Worm (Caenorhabditis elegans) whole organism, young adult: ENCODE results near the gene mau-8.

Experiments
- B0019.2 ChIP-seq: fragments of 200-800 bp; sonication (Bioruptor generic); conservative IDR thresholded peaks from 2 replicates; pipeline ENCODE4 v1.3.6; 2022; ENCODE audit warnings: missing genetic modification reagents, missing genetic modification characterization, missing compliant biosample characterization
- F10E7.11 ChIP-seq: sonication (generic microtip); optimal IDR thresholded peaks from 2 replicates; lab custom pipeline; 2017; ENCODE audit warnings: mild to moderate bottlenecking, missing genetic modification characterization, moderate library complexity, missing compliant biosample characterization
- F52B5.7 ChIP-seq: sonication (generic microtip); optimal IDR thresholded peaks from 2 replicates; lab custom pipeline; 2016; ENCODE audit warnings: mild to moderate bottlenecking, missing genetic modification characterization, missing compliant biosample characterization
- K12H6.12 ChIP-seq: fragments of 200-800 bp; sonication (Bioruptor generic); optimal IDR thresholded peaks from 2 replicates; lab custom pipeline; 2018; ENCODE audit warnings: mild to moderate bottlenecking, missing genetic modification characterization, missing compliant biosample characterization
- Y53G8AR.9 ChIP-seq: fragments of 200-800 bp; sonication (Bioruptor generic); conservative IDR thresholded peaks from 2 replicates; pipeline ENCODE4 v1.3.6; 2022; ENCODE audit warnings: missing genetic modification reagents, missing genetic modification characterization, missing compliant biosample characterization
- Y56A3A.18 ChIP-seq: fragments of 200-800 bp; sonication (Bioruptor generic); IDR thresholded peaks from 2 replicates; pipeline ENCODE4 v1.3.6; 2022; ENCODE audit warnings: missing genetic modification reagents, missing genetic modification characterization, missing compliant biosample characterization
- atf-7 ChIP-seq: sonication (generic microtip); optimal IDR thresholded peaks from 2 replicates; lab custom pipeline; 2017; ENCODE audit warnings: mild to moderate bottlenecking, missing genetic modification characterization, missing compliant biosample characterization
- attf-3 ChIP-seq: fragments of 200-800 bp; sonication (Bioruptor generic); conservative IDR thresholded peaks from 2 replicates; pipeline ENCODE4 v1.3.6; 2022; ENCODE audit warnings: missing genetic modification reagents, missing genetic modification characterization, missing compliant biosample characterization
- attf-6 ChIP-seq: fragments of 200-800 bp; sonication (Bioruptor generic); IDR thresholded peaks from 2 replicates; pipeline ENCODE4 v1.3.6; 2022; ENCODE audit warnings: missing genetic modification reagents, missing genetic modification characterization, missing compliant biosample characterization
- cebp-1 ChIP-seq, 2 experiments: fragments of 200-800 bp in 1 of 2; sonication (Bioruptor generic) in 1 of 2; sonication (generic microtip) in 1 of 2; IDR thresholded peaks in 1 of 2; optimal IDR thresholded peaks in 1 of 2; 2 replicates each; pipeline versions ENCODE4 v1.3.6 to Lab custom; 2017 to 2022; ENCODE audit warnings: missing compliant biosample characterization in 2 of 2, missing genetic modification characterization in 2 of 2, mild to moderate bottlenecking in 1 of 2, missing genetic modification reagents in 1 of 2, moderate library complexity in 1 of 2
- cebp-2 ChIP-seq: fragments of 200-800 bp; sonication (Bioruptor generic); IDR thresholded peaks from 2 replicates; pipeline ENCODE4 v1.3.6; 2022; ENCODE audit warnings: missing genetic modification characterization, missing compliant biosample characterization
- ceh-40 ChIP-seq: fragments of 200-800 bp; sonication (Bioruptor generic); IDR thresholded peaks from 2 replicates; pipeline ENCODE4 v1.3.6; 2022; ENCODE audit warnings: missing genetic modification characterization, missing compliant biosample characterization
- ceh-91 ChIP-seq: fragments of 200-800 bp; sonication (Bioruptor generic); IDR thresholded peaks from 2 replicates; pipeline ENCODE4 v1.3.6; 2022; ENCODE audit warnings: missing genetic modification reagents, missing genetic modification characterization, missing compliant biosample characterization
- chd-7 ChIP-seq: sonication (generic microtip); optimal IDR thresholded peaks from 2 replicates; lab custom pipeline; 2016; ENCODE audit warnings: mild to moderate bottlenecking, missing genetic modification characterization, moderate library complexity, missing compliant biosample characterization
- die-1 ChIP-seq: sonication (generic microtip); optimal IDR thresholded peaks from 2 replicates; lab custom pipeline; 2016; ENCODE audit warnings: missing genotype, mild to moderate bottlenecking, missing genetic modification characterization, missing compliant biosample characterization
- dpl-1 ChIP-seq: fragments of 150-350 bp; optimal IDR thresholded peaks from 2 replicates; lab custom pipeline; 2014; ENCODE audit warnings: missing biosample characterization, missing genetic modification reagents, missing genetic modification characterization
- ekl-4 ChIP-seq: fragments of 200-800 bp; sonication (Bioruptor generic); IDR thresholded peaks from 2 replicates; pipeline ENCODE4 v1.3.6; 2022; ENCODE audit warnings: missing genetic modification reagents, missing genetic modification characterization, missing compliant biosample characterization
- ets-4 ChIP-seq: fragments of 200-800 bp; sonication (Bioruptor generic); optimal IDR thresholded peaks from 2 replicates; lab custom pipeline; 2018; ENCODE audit warnings: mild to moderate bottlenecking, missing genetic modification characterization, missing compliant biosample characterization
- lag-1 ChIP-seq: fragments of 200-800 bp; sonication (Bioruptor generic); IDR thresholded peaks from 2 replicates; pipeline ENCODE4 v1.3.6; 2022; ENCODE audit warnings: missing genetic modification reagents, missing genetic modification characterization, missing compliant biosample characterization
- let-526 ChIP-seq: fragments of 200-800 bp; sonication (Bioruptor generic); IDR thresholded peaks from 2 replicates; pipeline ENCODE4 v1.3.6; 2022; ENCODE audit warnings: missing genetic modification reagents, missing genetic modification characterization, missing compliant biosample characterization
- let-607 ChIP-seq, 2 experiments: fragments of 200-800 bp in 1 of 2; sonication (Bioruptor generic) in 1 of 2; sonication (generic microtip) in 1 of 2; optimal IDR thresholded peaks; 2 replicates each; lab custom pipeline; 2016 to 2018; ENCODE audit warnings: mild to moderate bottlenecking in 2 of 2, missing compliant biosample characterization in 2 of 2, missing genetic modification characterization in 2 of 2, moderate library complexity in 2 of 2, missing genotype in 1 of 2
- lir-1 ChIP-seq: fragments of 200-800 bp; sonication (Bioruptor generic); conservative IDR thresholded peaks from 2 replicates; pipeline ENCODE4 v1.3.6; 2022; ENCODE audit warnings: missing genetic modification reagents, missing genetic modification characterization, missing compliant biosample characterization
- lsy-27 ChIP-seq: sonication (generic microtip); optimal IDR thresholded peaks from 2 replicates; lab custom pipeline; 2017; ENCODE audit warnings: missing genetic modification characterization, mild to moderate bottlenecking, missing compliant biosample characterization, antibody characterized with exemption, missing genotype, borderline replicate concordance; ENCODE audit not compliant: insufficient read depth
- madf-10 ChIP-seq: sonication (generic microtip); optimal IDR thresholded peaks from 2 replicates; lab custom pipeline; 2016; ENCODE audit warnings: mild to moderate bottlenecking, missing genetic modification characterization, missing compliant biosample characterization
- madf-3 ChIP-seq: fragments of 200-800 bp; sonication (Bioruptor generic); IDR thresholded peaks from 2 replicates; pipeline ENCODE4 v1.3.6; 2022; ENCODE audit warnings: missing genetic modification reagents, missing genetic modification characterization, missing compliant biosample characterization
- madf-8 ChIP-seq: fragments of 200-800 bp; sonication (Bioruptor generic); conservative IDR thresholded peaks from 2 replicates; pipeline ENCODE4 v1.3.6; 2022; ENCODE audit warnings: missing genetic modification reagents, missing genetic modification characterization, missing compliant biosample characterization
- mes-4 ChIP-seq: sonication (generic microtip); optimal IDR thresholded peaks from 2 replicates; lab custom pipeline; 2016; ENCODE audit warnings: missing genotype, missing genetic modification characterization, missing compliant biosample characterization
- nhr-120 ChIP-seq: fragments of 200-800 bp; sonication (Bioruptor generic); IDR thresholded peaks from 2 replicates; pipeline ENCODE4 v1.3.6; 2022; ENCODE audit warnings: missing genetic modification characterization, missing compliant biosample characterization
- nhr-179 ChIP-seq: sonication (generic microtip); optimal IDR thresholded peaks from 2 replicates; lab custom pipeline; 2016; ENCODE audit warnings: mild to moderate bottlenecking, missing genetic modification characterization, missing compliant biosample characterization
- nhr-90 ChIP-seq: sonication (generic microtip); optimal IDR thresholded peaks from 2 replicates; lab custom pipeline; 2016; ENCODE audit warnings: missing genotype, mild to moderate bottlenecking, missing genetic modification characterization, missing compliant biosample characterization
- pbrm-1 ChIP-seq: fragments of 200-800 bp; sonication (Bioruptor generic); IDR thresholded peaks from 2 replicates; pipeline ENCODE4 v1.3.6; 2022; ENCODE audit warnings: missing genetic modification reagents, missing genetic modification characterization, missing compliant biosample characterization
- pha-4 ChIP-seq: fragments of 150-350 bp; sonication (generic microtip); optimal IDR thresholded peaks from 2 replicates; lab custom pipeline; 2014; ENCODE audit warnings: missing biosample characterization, missing genetic modification reagents, missing genetic modification characterization
- repo-1 ChIP-seq: sonication (generic microtip); optimal IDR thresholded peaks from 2 replicates; lab custom pipeline; 2017; ENCODE audit warnings: mild to moderate bottlenecking, missing genetic modification characterization, missing compliant biosample characterization
- rpc-1 ChIP-seq, 2 experiments: fragments of 150-350 bp in 1 of 2; sonication (generic microtip) in 1 of 2; optimal IDR thresholded peaks; 2 replicates each; lab custom pipeline; 2014 to 2018; ENCODE audit warnings: missing biosample characterization in 1 of 2, missing genetic modification characterization in 1 of 2, missing genetic modification reagents in 1 of 2, missing genotype in 1 of 2
- sdz-38 ChIP-seq: sonication (generic microtip); optimal IDR thresholded peaks from 2 replicates; lab custom pipeline; 2016; ENCODE audit warnings: missing genotype, missing genetic modification characterization, missing compliant biosample characterization
- sea-2 ChIP-seq: fragments of 200-800 bp; sonication (Bioruptor generic); IDR thresholded peaks from 2 replicates; pipeline ENCODE4 v1.3.6; 2022; ENCODE audit warnings: missing genetic modification characterization, missing compliant biosample characterization
- snpc-1.1 ChIP-seq: sonication (generic microtip); optimal IDR thresholded peaks from 2 replicates; lab custom pipeline; 2017; ENCODE audit warnings: missing genetic modification characterization, mild to moderate bottlenecking, missing compliant biosample characterization, antibody characterized with exemption, moderate library complexity, missing genotype, missing genetic modification reagents; ENCODE audit not compliant: insufficient read depth
- snpc-1.3 ChIP-seq: sonication (generic microtip); optimal IDR thresholded peaks from 2 replicates; lab custom pipeline; 2017; ENCODE audit warnings: missing genetic modification characterization, mild to moderate bottlenecking, missing compliant biosample characterization, antibody characterized with exemption, moderate library complexity, missing genotype, missing genetic modification reagents; ENCODE audit not compliant: insufficient read depth
- snpc-4 ChIP-seq, 5 experiments: fragments of 150-350 bp in 1 of 5; sonication (generic microtip) in 4 of 5; optimal IDR thresholded peaks; 2 replicates each; lab custom pipeline; 2014 to 2018; ENCODE audit warnings: missing genetic modification characterization in 5 of 5, missing biosample characterization in 3 of 5, antibody characterized with exemption in 2 of 5, mild to moderate bottlenecking in 2 of 5, missing compliant biosample characterization in 2 of 5, missing genotype in 2 of 5, moderate library complexity in 2 of 5, missing genetic modification reagents in 1 of 5
- tlf-1 ChIP-seq: fragments of 200-800 bp; sonication (Bioruptor generic); optimal IDR thresholded peaks from 2 replicates; lab custom pipeline; 2018; ENCODE audit warnings: mild to moderate bottlenecking, missing genetic modification characterization, missing compliant biosample characterization
- ztf-25 ChIP-seq: fragments of 200-800 bp; sonication (Bioruptor generic); IDR thresholded peaks from 2 replicates; pipeline ENCODE4 v1.3.6; 2022; ENCODE audit warnings: missing genetic modification reagents, missing genetic modification characterization, missing compliant biosample characterization

mau-8 gene

ce11 chrIV:13348592-13348991 is 29.2 kb upstream of the mau-8 start, which contains the start of gene W02A2.12 (continued):
- TF ChIP-seq nhr-90 = no peak
- TF ChIP-seq let-526 (GFP tag; lab: Robert Waterston, UW) = no peak
- TF ChIP-seq madf-8 = no peak
- TF ChIP-seq attf-3 (GFP tag; lab: Robert Waterston, UW) = no peak
- no peak for TF ChIP-seq snpc-1.3 (tag; lab: Kevin White, UChicago)
- no peak for TF ChIP-seq dpl-1 (GFP tag; lab: Kevin White, UChicago)
- TF ChIP-seq ceh-91 (GFP tag; lab: Robert Waterston, UW) = no peak
- no peak for TF ChIP-seq B0019.2 (GFP tag; lab: Robert Waterston, UW)
- peak; percentile 34 for TF ChIP-seq chd-7 (tag; lab: Kevin White, UChicago)
- no peak for TF ChIP-seq nhr-120 (GFP tag; lab: Robert Waterston, UW)
- no peak for TF ChIP-seq pha-4
- TF ChIP-seq cebp-2 = peak; percentile 93; the same call in 1 of the 2 replicates
- no peak for TF ChIP-seq madf-10 (tag; lab: Kevin White, UChicago)
- 0 out of 2 replicates have a peak, but pooled peaks have one; percentile 46 for TF ChIP-seq Y53G8AR.9 (GFP tag; lab: Robert Waterston, UW)
- no peak for TF ChIP-seq rpc-1 (optimal IDR thresholded peaks at IDR 0.05; lab: Kevin White, UChicago)
- no peak for TF ChIP-seq rpc-1 (tag; optimal IDR thresholded peaks at IDR 0.05; lab: Kevin White, UChicago)
- TF ChIP-seq ekl-4 (GFP tag; lab: Robert Waterston, UW) = peak; percentile 47; the same call in 1 of the 2 replicates
- no peak for TF ChIP-seq lsy-27
- no peak for TF ChIP-seq F52B5.7 (tag; lab: Kevin White, UChicago)
- no peak for TF ChIP-seq nhr-179 (tag; lab: Kevin White, UChicago)
- peak; percentile 38; the same call in 1 of the 2 replicates for TF ChIP-seq pbrm-1
- no peak for TF ChIP-seq die-1 (tag; lab: Kevin White, UChicago)
- no peak for TF ChIP-seq snpc-1.1
- TF ChIP-seq ets-4 = no peak
- no peak for TF ChIP-seq lir-1 (GFP tag; lab: Robert Waterston, UW)
- 0 out of 2 replicates have a peak, but pooled peaks have one; percentile 25 for TF ChIP-seq madf-3 (GFP tag; lab: Robert Waterston, UW)
- TF ChIP-seq K12H6.12 (tag; lab: Kevin White, UChicago) = no peak
- TF ChIP-seq ztf-25 (GFP tag; lab: Robert Waterston, UW) = no peak
- peak; percentile 19 for TF ChIP-seq F10E7.11 (tag; lab: Kevin White, UChicago)
- no peak for TF ChIP-seq atf-7 (tag; lab: Kevin White, UChicago)
- TF ChIP-seq Y56A3A.18 (GFP tag; lab: Robert Waterston, UW) = no peak
- TF ChIP-seq mes-4 (tag; lab: Kevin White, UChicago) = no peak
- TF ChIP-seq tlf-1 = no peak
- TF ChIP-seq lag-1 = no peak
- no peak for TF ChIP-seq repo-1 (tag; lab: Kevin White, UChicago)
- no peak for TF ChIP-seq sdz-38 (tag; lab: Kevin White, UChicago)
- TF ChIP-seq ceh-40 = no peak
- TF ChIP-seq sea-2 (GFP tag; lab: Robert Waterston, UW) = no peak
- peak; percentile 72 for TF ChIP-seq attf-6 (GFP tag; lab: Robert Waterston, UW)
- TF ChIP-seq snpc-4 (GFP tag; optimal IDR thresholded peaks at IDR 0.05; lab: Kevin White, UChicago) = no peak
- peak in 1 of 4 experiments; percentile 18 for TF ChIP-seq snpc-4 (tag; optimal IDR thresholded peaks at IDR 0.05; lab: Kevin White, UChicago)
- no peak for TF ChIP-seq cebp-1 (GFP tag; IDR thresholded peaks at IDR 0.05; lab: Robert Waterston, UW)
- peak; percentile 25 for TF ChIP-seq cebp-1 (tag; optimal IDR thresholded peaks at IDR 0.05; lab: Kevin White, UChicago)
- no peak for TF ChIP-seq let-607 (tag; optimal IDR thresholded peaks at IDR 0.05; lab: Kevin White, UChicago)
